Fruit fly (Drosophila melanogaster) whole organism, wandering third instar larva: Measurements from ENCODE around the gene CG14624.

Source experiments
- Hr78 ChIP-seq: fragments of >200 bp; optimal IDR thresholded peaks from 2 replicates; lab custom pipeline; 2017; ENCODE audit warnings: missing biosample characterization, missing genetic modification characterization
- Jra ChIP-seq: sonication (Bioruptor generic); optimal IDR thresholded peaks from 2 replicates; lab custom pipeline; 2016; ENCODE audit warnings: missing biosample characterization, missing genetic modification characterization
- dl ChIP-seq, 2 experiments: fragments of 175-275, 200-275 bp in 1 of 2; fragments of 200-275 bp in 1 of 2; sonication (Bioruptor generic); optimal IDR thresholded peaks; lab custom pipeline; 2018; ENCODE audit warnings: mild to moderate bottlenecking in 2 of 2, missing biosample characterization in 2 of 2, missing genetic modification characterization in 2 of 2, moderate library complexity in 2 of 2; ENCODE audit not compliant: partially characterized antibody in 2 of 2, insufficient read depth in 1 of 2
- fru ChIP-seq: fragments of 200-800 bp; sonication (Bioruptor generic); optimal IDR thresholded peaks from 3 replicates; lab custom pipeline; 2016; ENCODE audit warnings: missing biosample characterization, mild to moderate bottlenecking, missing genetic modification characterization
- h ChIP-seq: fragments of 200-800 bp; sonication (Bioruptor generic); optimal IDR thresholded peaks from 3 replicates; lab custom pipeline; 2016; ENCODE audit warnings: missing biosample characterization, mild to moderate bottlenecking, missing genetic modification characterization
- lola ChIP-seq: fragments of >200 bp; optimal IDR thresholded peaks from 2 replicates; lab custom pipeline; 2017; ENCODE audit warnings: missing biosample characterization, missing genetic modification characterization

DNA sequence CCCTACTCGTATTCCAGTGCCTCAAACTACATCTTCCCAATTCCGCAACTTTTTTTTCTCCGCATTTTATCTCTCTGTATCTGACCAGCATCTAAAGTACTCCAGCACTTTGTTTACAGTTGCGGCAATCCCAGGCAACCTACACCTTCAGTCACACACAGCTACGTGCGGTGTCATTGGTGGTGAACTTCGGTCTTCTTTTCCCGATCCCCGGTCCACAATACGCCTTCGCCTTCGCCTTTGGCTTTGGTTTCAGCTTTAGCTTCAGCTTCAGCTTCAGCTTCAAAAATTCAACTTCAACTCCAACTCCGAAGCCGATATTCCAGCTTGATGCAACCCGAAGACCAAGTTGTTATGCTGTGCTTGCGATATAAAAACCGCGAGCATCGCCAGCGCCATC is 15.5 kb upstream of the CG14624 start, which contains the start of gene CG11380:
- TF ChIP-seq fru (GFP tag; lab: Kevin White, UChicago) (no peak), lola (GFP tag; lab: Kevin White, UChicago) (no peak), dl (GFP tag; optimal IDR thresholded peaks at IDR 0.05; lab: Kevin White, UChicago; ENCODE audit: insufficient read depth in 1 of 2, partially characterized antibody in 2 of 2) (no peak), Hr78 (no peak), Jra (GFP tag; lab: Kevin White, UChicago) (no peak), h (no peak)
